Fruit fly (Drosophila melanogaster) whole organism, wandering third instar larva: ENCODE data around the gene CG32447.

ENCODE experiments used
- Abd-B ChIP-seq: fragments of >200 bp; optimal IDR thresholded peaks from 2 replicates; lab custom pipeline; 2017; ENCODE audit warnings: missing biosample characterization, missing genetic modification characterization
- CG32264 ChIP-seq: fragments of 200-800 bp; sonication (Bioruptor generic); optimal IDR thresholded peaks from 2 replicates; lab custom pipeline; 2016; ENCODE audit warnings: missing biosample characterization, missing genetic modification characterization
- CG9705 ChIP-seq: fragments of 200-800 bp; sonication (Bioruptor generic); optimal IDR thresholded peaks from 2 replicates; lab custom pipeline; 2018; ENCODE audit warnings: missing biosample characterization, mild to moderate bottlenecking, missing genetic modification characterization
- CrebA ChIP-seq: fragments of 200-800 bp; sonication (Bioruptor generic); optimal IDR thresholded peaks from 2 replicates; lab custom pipeline; 2016; ENCODE audit warnings: missing biosample characterization, mild to moderate bottlenecking, missing genetic modification characterization, borderline replicate concordance
- Dfd ChIP-seq: fragments of >200 bp; optimal IDR thresholded peaks from 2 replicates; lab custom pipeline; 2017; ENCODE audit warnings: missing biosample characterization, missing genetic modification characterization
- Dif ChIP-seq: fragments of 200-275, 200-300 bp; sonication (Bioruptor generic); optimal IDR thresholded peaks from 2 replicates; lab custom pipeline; 2018; ENCODE audit warnings: missing biosample characterization, missing genetic modification characterization; ENCODE audit not compliant: partially characterized antibody
- GATAd ChIP-seq: sonication (Bioruptor generic); optimal IDR thresholded peaks from 2 replicates; lab custom pipeline; 2016; ENCODE audit warnings: missing biosample characterization, missing genetic modification characterization
- HLH106 ChIP-seq: fragments of 200-800 bp; optimal IDR thresholded peaks from 3 replicates; lab custom pipeline; 2019; ENCODE audit warnings: missing biosample characterization, mild to moderate bottlenecking, missing genetic modification characterization, moderate library complexity
- Hnf4 ChIP-seq: fragments of 200-800 bp; sonication (Bioruptor generic); optimal IDR thresholded peaks from 2 replicates; lab custom pipeline; 2016; ENCODE audit warnings: missing biosample characterization, mild to moderate bottlenecking, missing genetic modification characterization
- Hr78 ChIP-seq: fragments of >200 bp; optimal IDR thresholded peaks from 2 replicates; lab custom pipeline; 2017; ENCODE audit warnings: missing biosample characterization, missing genetic modification characterization
- Mio ChIP-seq: sonication (Bioruptor generic); optimal IDR thresholded peaks from 2 replicates; lab custom pipeline; 2016; ENCODE audit warnings: missing biosample characterization, missing genetic modification characterization
- Myc ChIP-seq: fragments of >200 bp; optimal IDR thresholded peaks from 2 replicates; lab custom pipeline; 2017
- Rel ChIP-seq, 2 experiments: fragments of 200-800 bp; sonication (Bioruptor generic) in 1 of 2; optimal IDR thresholded peaks; 2 replicates in 1 of 2; 3 replicates in 1 of 2; lab custom pipeline; 2016 to 2019; ENCODE audit warnings: mild to moderate bottlenecking in 2 of 2, missing biosample characterization in 2 of 2, missing genetic modification characterization in 2 of 2, moderate library complexity in 1 of 2
- Sp1 ChIP-seq: fragments of 200-800 bp; sonication (Bioruptor generic); optimal IDR thresholded peaks from 3 replicates; lab custom pipeline; 2019; ENCODE audit warnings: missing biosample characterization, mild to moderate bottlenecking, missing genetic modification characterization, moderate library complexity
- br ChIP-seq: fragments of 200-800 bp; sonication (Bioruptor generic); optimal IDR thresholded peaks from 2 replicates; lab custom pipeline; 2016; ENCODE audit warnings: missing biosample characterization, missing genetic modification characterization
- brk ChIP-seq: fragments of 200-800 bp; sonication (Bioruptor generic); optimal IDR thresholded peaks from 2 replicates; lab custom pipeline; 2016; ENCODE audit warnings: missing biosample characterization, mild to moderate bottlenecking, missing genetic modification characterization
- dl ChIP-seq, 2 experiments: fragments of 175-275, 200-275 bp in 1 of 2; fragments of 200-275 bp in 1 of 2; sonication (Bioruptor generic); optimal IDR thresholded peaks; lab custom pipeline; 2018; ENCODE audit warnings: mild to moderate bottlenecking in 2 of 2, missing biosample characterization in 2 of 2, missing genetic modification characterization in 2 of 2, moderate library complexity in 2 of 2; ENCODE audit not compliant: partially characterized antibody in 2 of 2, insufficient read depth in 1 of 2
- dmrt93B ChIP-seq: fragments of 200-800 bp; sonication (Bioruptor generic); optimal IDR thresholded peaks from 2 replicates; lab custom pipeline; 2018; ENCODE audit warnings: missing biosample characterization, mild to moderate bottlenecking, missing genetic modification characterization
- dsf ChIP-seq: sonication (Bioruptor generic); optimal IDR thresholded peaks from 2 replicates; lab custom pipeline; 2016; ENCODE audit warnings: missing biosample characterization, missing genetic modification characterization, borderline replicate concordance
- ey ChIP-seq: fragments of 200-800 bp; sonication (Bioruptor generic); optimal IDR thresholded peaks from 2 replicates; lab custom pipeline; 2016; ENCODE audit warnings: missing biosample characterization, missing genetic modification characterization
- foxo ChIP-seq, 2 experiments: fragments of 200-800 bp; sonication (Bioruptor generic); optimal IDR thresholded peaks; 2 replicates in 1 of 2; 3 replicates in 1 of 2; lab custom pipeline; 2016 to 2017; ENCODE audit warnings: missing biosample characterization in 2 of 2, missing genetic modification characterization in 2 of 2
- jim ChIP-seq: fragments of 175-275, 200-325 bp; sonication (Bioruptor generic); optimal IDR thresholded peaks from 2 replicates; lab custom pipeline; 2016; ENCODE audit warnings: missing biosample characterization, mild to moderate bottlenecking, missing genetic modification characterization
- psq ChIP-seq: fragments of 200-800 bp; sonication (Bioruptor generic); optimal IDR thresholded peaks from 3 replicates; lab custom pipeline; 2017; ENCODE audit warnings: missing biosample characterization, mild to moderate bottlenecking, missing genetic modification characterization, moderate library complexity
- rgr ChIP-seq: fragments of 200-800 bp; sonication (Bioruptor generic); optimal IDR thresholded peaks from 3 replicates; lab custom pipeline; 2016; ENCODE audit warnings: missing biosample characterization, mild to moderate bottlenecking, missing genetic modification characterization
- sage ChIP-seq: fragments of 200-800 bp; sonication (Bioruptor generic); optimal IDR thresholded peaks from 2 replicates; lab custom pipeline; 2016; ENCODE audit warnings: missing biosample characterization, mild to moderate bottlenecking, missing genetic modification characterization
- sv ChIP-seq: fragments of 200-800 bp; sonication (Bioruptor generic); optimal IDR thresholded peaks from 3 replicates; lab custom pipeline; 2016; ENCODE audit warnings: missing biosample characterization, missing genetic modification characterization
- tai ChIP-seq: sonication (Bioruptor generic); optimal IDR thresholded peaks from 2 replicates; lab custom pipeline; 2016; ENCODE audit warnings: missing biosample characterization, missing genetic modification characterization
- woc ChIP-seq: sonication (Bioruptor generic); optimal IDR thresholded peaks from 2 replicates; lab custom pipeline; 2016; ENCODE audit warnings: missing biosample characterization, mild to moderate bottlenecking, missing genetic modification characterization

CG32447 gene

dm6 chr3L:21709785-21710591 is 3.8 kb upstream of the CG32447 start (continued):
- TF ChIP-seq rgr (GFP tag; lab: Kevin White, UChicago): peak; percentile 68
- TF ChIP-seq, all 38 proteins: peak for 20

dm6 chr3L:21700945-21701344 is 5.2 kb downstream of the CG32447 start:
- TF ChIP-seq dmrt93B (GFP tag; lab: Kevin White, UChicago) (no peak), rgr (GFP tag; lab: Kevin White, UChicago) (no peak), Hnf4 (GFP tag; lab: Kevin White, UChicago) (no peak)
- TF ChIP-seq, all 38 proteins: peak for 0

- no peak for TF ChIP-seq woc
- TF ChIP-seq dmrt93B (GFP tag; lab: Kevin White, UChicago): no peak
- TF ChIP-seq Mio: no peak
- TF ChIP-seq Hr78 (GFP tag; lab: Kevin White, UChicago): no peak
- no peak for TF ChIP-seq GATAd (GFP tag; lab: Kevin White, UChicago)
- no peak for TF ChIP-seq br (GFP tag; lab: Kevin White, UChicago)
- no peak for TF ChIP-seq HLH106 (tag; lab: Kevin White, UChicago)
- no peak for TF ChIP-seq dl (GFP tag; optimal IDR thresholded peaks at IDR 0.05; lab: Kevin White, UChicago; ENCODE audit: insufficient read depth in 1 of 2, partially characterized antibody in 2 of 2)
- TF ChIP-seq sv: no peak
- TF ChIP-seq psq (GFP tag; lab: Kevin White, UChicago): no peak
- TF ChIP-seq foxo (GFP tag; optimal IDR thresholded peaks at IDR 0.05; lab: Kevin White, UChicago): no peak
- TF ChIP-seq Abd-B: no peak
These were observed 6.1 kb downstream of the CG32447 start for dm6 chr3L:21700052-21700451.

dm6 chr3L:21694647-21695046 is 11.5 kb downstream of the CG32447 start:
- TF ChIP-seq dl (GFP tag; optimal IDR thresholded peaks at IDR 0.05; lab: Kevin White, UChicago; ENCODE audit: insufficient read depth in 1 of 2, partially characterized antibody in 2 of 2): no peak
- no peak for TF ChIP-seq dmrt93B (GFP tag; lab: Kevin White, UChicago)
- no peak for TF ChIP-seq woc
- TF ChIP-seq Dif (GFP tag; lab: Kevin White, UChicago): no peak
- no peak for TF ChIP-seq Rel (GFP tag; optimal IDR thresholded peaks at IDR 0.05; lab: Kevin White, UChicago)
- TF ChIP-seq Rel (tag; optimal IDR thresholded peaks at IDR 0.05; lab: Kevin White, UChicago): no peak
- TF ChIP-seq ey (GFP tag; lab: Kevin White, UChicago): no peak
- TF ChIP-seq GATAd (GFP tag; lab: Kevin White, UChicago): no peak
- TF ChIP-seq Mio: no peak
- TF ChIP-seq brk (GFP tag; lab: Kevin White, UChicago): no peak
- TF ChIP-seq HLH106 (tag; lab: Kevin White, UChicago): no peak
- TF ChIP-seq Sp1: no peak
- no peak for TF ChIP-seq CrebA (GFP tag; lab: Kevin White, UChicago)
- TF ChIP-seq dsf: no peak

- no peak for TF ChIP-seq dmrt93B (GFP tag; lab: Kevin White, UChicago)
- TF ChIP-seq woc: peak; percentile 62
- TF ChIP-seq Myc: peak; percentile 58
- no peak for TF ChIP-seq ey (GFP tag; lab: Kevin White, UChicago)
- TF ChIP-seq Rel (GFP tag; optimal IDR thresholded peaks at IDR 0.05; lab: Kevin White, UChicago): no peak
- no peak for TF ChIP-seq Rel (tag; optimal IDR thresholded peaks at IDR 0.05; lab: Kevin White, UChicago)
These were observed 17.5 kb downstream of the CG32447 start for dm6 chr3L:21688607-21689129.

dm6 chr3L:21685753-21686152 is 20.4 kb downstream of the CG32447 start:
- TF ChIP-seq foxo (GFP tag; optimal IDR thresholded peaks at IDR 0.05; lab: Kevin White, UChicago) (peak in 1 of 2 experiments; percentile 1), psq (GFP tag; lab: Kevin White, UChicago) (no peak)
- TF ChIP-seq, all 38 proteins: peak for 1

dm6 chr3L:21683942-21684341 is 22.2 kb downstream of the CG32447 start, which contains the start of gene Sfp78E:
TSS of gene Sfp78E (minus strand) at chr3L:21684042.
- no peak for TF ChIP-seq CG9705
- TF ChIP-seq woc: no peak
- no peak for TF ChIP-seq sage (GFP tag; lab: Kevin White, UChicago)
- no peak for TF ChIP-seq br (GFP tag; lab: Kevin White, UChicago)
- no peak for TF ChIP-seq rgr (GFP tag; lab: Kevin White, UChicago)
- TF ChIP-seq CG32264 (GFP tag; lab: Kevin White, UChicago): no peak
- TF ChIP-seq brk (GFP tag; lab: Kevin White, UChicago): no peak
- no peak for TF ChIP-seq HLH106 (tag; lab: Kevin White, UChicago)
- no peak for TF ChIP-seq jim (GFP tag; lab: Kevin White, UChicago)
- TF ChIP-seq tai: no peak
- TF ChIP-seq CrebA (GFP tag; lab: Kevin White, UChicago): no peak
- TF ChIP-seq Dfd (GFP tag; lab: Kevin White, UChicago): no peak
